Worm (Caenorhabditis elegans): Measurements from ENCODE around the gene ttr-6.

- no peak for TF ChIP-seq hnd-1 (tag; optimal IDR thresholded peaks at IDR 0.05)
- no peak for TF ChIP-seq ama-1 (optimal IDR thresholded peaks at IDR 0.05)
- TF ChIP-seq sea-1 (GFP tag; conservative IDR thresholded peaks at IDR 0.05) = no peak
- no peak for TF ChIP-seq tra-4 (tag; optimal IDR thresholded peaks at IDR 0.05)
- TF ChIP-seq flt-1 (GFP tag; IDR thresholded peaks at IDR 0.05) = no peak
- TF ChIP-seq F13C5.2 (tag; optimal IDR thresholded peaks at IDR 0.05) = no peak
- TF ChIP-seq ets-7 (tag; optimal IDR thresholded peaks at IDR 0.05) = no peak
- TF ChIP-seq aly-1 (tag; optimal IDR thresholded peaks at IDR 0.05) = no peak
- no peak for TF ChIP-seq pes-1 (GFP tag; IDR thresholded peaks at IDR 0.05)
- no peak for TF ChIP-seq tbx-11 (GFP tag; IDR thresholded peaks at IDR 0.05)
- TF ChIP-seq hmbx-1 (tag; optimal IDR thresholded peaks at IDR 0.05) = no peak
- TF ChIP-seq B0310.2 (tag; optimal IDR thresholded peaks at IDR 0.05) = no peak
Observed at ce11 chrX:6606991-6607390, 10.1 kb upstream of the ttr-6 start, which contains the start of gene cpr-6.
